Worm (Caenorhabditis elegans) whole organism, midembryonic: ENCODE results near the gene Y57G7A.6.

Experiments used
- T22C8.4 ChIP-seq: fragments of 200-800 bp; sonication (Bioruptor generic); IDR thresholded peaks from 2 replicates; pipeline ENCODE4 v1.3.6; 2022; ENCODE audit warnings: missing genetic modification characterization, missing compliant biosample characterization
- cog-1 ChIP-seq: sonication (generic microtip); optimal IDR thresholded peaks from 2 replicates; lab custom pipeline; 2016; ENCODE audit warnings: missing genetic modification characterization, missing compliant biosample characterization
- flt-1 ChIP-seq: fragments of 200-800 bp; sonication (Bioruptor generic); IDR thresholded peaks from 2 replicates; pipeline ENCODE4 v1.3.6; 2022; ENCODE audit warnings: missing genetic modification characterization, missing compliant biosample characterization
- klf-2 ChIP-seq: fragments of 200-800 bp; sonication (Bioruptor generic); conservative IDR thresholded peaks from 2 replicates; pipeline ENCODE4 v1.3.6; 2022; ENCODE audit warnings: missing genetic modification reagents, missing genetic modification characterization, missing compliant biosample characterization
- med-1 ChIP-seq: sonication (generic microtip); optimal IDR thresholded peaks from 2 replicates; lab custom pipeline; 2017; ENCODE audit warnings: missing genetic modification characterization, mild to moderate bottlenecking, missing compliant biosample characterization, antibody characterized with exemption, missing genetic modification reagents; ENCODE audit not compliant: insufficient read depth
- tab-1 ChIP-seq: fragments of 200-800 bp; sonication (Bioruptor generic); IDR thresholded peaks from 2 replicates; pipeline ENCODE4 v1.3.6; 2022; ENCODE audit warnings: missing genetic modification characterization, missing compliant biosample characterization
- ztf-29 ChIP-seq: fragments of 200-800 bp; sonication (Bioruptor generic); IDR thresholded peaks from 2 replicates; pipeline ENCODE4 v1.3.6; 2022; ENCODE audit warnings: missing genetic modification reagents, missing genetic modification characterization, missing compliant biosample characterization

ce11 chrII:1326689-1327088 is 41.3 kb upstream of the Y57G7A.6 start, which contains the start of gene jip-1:
- TF ChIP-seq med-1 (GFP tag; lab: Kevin White, UChicago) = no peak
- TF ChIP-seq klf-2 = no peak
- TF ChIP-seq ztf-29 (GFP tag; lab: Robert Waterston, UW) = no peak
- no peak for TF ChIP-seq tab-1
- TF ChIP-seq T22C8.4 (GFP tag; lab: Robert Waterston, UW) = no peak
- no peak for TF ChIP-seq flt-1 (GFP tag; lab: Robert Waterston, UW)
- TF ChIP-seq cog-1 (tag; lab: Kevin White, UChicago) = no peak
